Worm (Caenorhabditis elegans) whole organism, L2 larva: ENCODE results near the gene pdhk-2.

Source experiments
- C34F6.9 ChIP-seq: fragments of 150-350 bp; optimal IDR thresholded peaks from 2 replicates; lab custom pipeline; 2014; ENCODE audit warnings: missing biosample characterization, missing genetic modification characterization
- F13H6.1 ChIP-seq: sonication (generic microtip); optimal IDR thresholded peaks from 2 replicates; lab custom pipeline; 2016; ENCODE audit warnings: missing genetic modification characterization, missing compliant biosample characterization
- R02D3.7 ChIP-seq: fragments of 150-350 bp; optimal IDR thresholded peaks from 2 replicates; lab custom pipeline; 2014; ENCODE audit warnings: missing biosample characterization, missing genetic modification characterization
- Y55F3AM.14 ChIP-seq: fragments of 200-800 bp; sonication (Bioruptor generic); optimal IDR thresholded peaks from 2 replicates; lab custom pipeline; 2018; ENCODE audit warnings: mild to moderate bottlenecking, missing genetic modification characterization, missing compliant biosample characterization
- ZK546.5 ChIP-seq: sonication (generic microtip); optimal IDR thresholded peaks from 2 replicates; lab custom pipeline; 2017; ENCODE audit warnings: missing biosample characterization, missing genetic modification characterization
- alr-1 ChIP-seq: fragments of 150-350 bp; optimal IDR thresholded peaks from 2 replicates; lab custom pipeline; 2014; ENCODE audit warnings: missing biosample characterization, missing genetic modification characterization
- aly-2 ChIP-seq: fragments of 150-350 bp; optimal IDR thresholded peaks from 2 replicates; lab custom pipeline; 2014; ENCODE audit warnings: missing biosample characterization, missing genetic modification characterization
- ama-1 ChIP-seq: fragments of 150-350 bp; optimal IDR thresholded peaks from 2 replicates; lab custom pipeline; 2018; ENCODE audit warnings: inconsistent platforms
- blmp-1 ChIP-seq: sonication (generic microtip); optimal IDR thresholded peaks from 2 replicates; lab custom pipeline; 2017; ENCODE audit warnings: missing genetic modification characterization, mild to moderate bottlenecking, missing compliant biosample characterization, antibody characterized with exemption, moderate library complexity; ENCODE audit not compliant: insufficient read depth
- ceh-16 ChIP-seq: fragments of 150-350 bp; optimal IDR thresholded peaks from 2 replicates; lab custom pipeline; 2014; ENCODE audit warnings: missing biosample characterization, missing genetic modification characterization
- ceh-82 ChIP-seq: fragments of 150-350 bp; optimal IDR thresholded peaks from 2 replicates; lab custom pipeline; 2014; ENCODE audit warnings: missing biosample characterization, missing genetic modification characterization
- crh-2 ChIP-seq: sonication (generic microtip); optimal IDR thresholded peaks from 2 replicates; lab custom pipeline; 2017; ENCODE audit warnings: missing biosample characterization, missing genetic modification characterization
- dmd-4 ChIP-seq: sonication (generic microtip); optimal IDR thresholded peaks from 2 replicates; lab custom pipeline; 2017; ENCODE audit warnings: missing biosample characterization, missing genetic modification characterization
- egl-27 ChIP-seq: sonication (generic microtip); optimal IDR thresholded peaks from 3 replicates; lab custom pipeline; 2017; ENCODE audit warnings: missing biosample characterization, missing genetic modification reagents, missing genetic modification characterization
- elt-1 ChIP-seq: fragments of 150-350 bp; optimal IDR thresholded peaks from 2 replicates; lab custom pipeline; 2014; ENCODE audit warnings: missing biosample characterization, missing genetic modification characterization
- elt-3 ChIP-seq: sonication (generic microtip); optimal IDR thresholded peaks from 2 replicates; lab custom pipeline; 2017; ENCODE audit warnings: missing biosample characterization, missing genetic modification characterization
- fos-1 ChIP-seq: fragments of 150-350 bp; optimal IDR thresholded peaks from 2 replicates; lab custom pipeline; 2014; ENCODE audit warnings: missing biosample characterization, missing genetic modification characterization
- gmeb-1 ChIP-seq: fragments of 150-350 bp; optimal IDR thresholded peaks from 2 replicates; lab custom pipeline; 2014; ENCODE audit warnings: missing biosample characterization, missing genetic modification characterization
- lin-11 ChIP-seq: fragments of 150-350 bp; sonication (generic microtip); optimal IDR thresholded peaks from 2 replicates; lab custom pipeline; 2014; ENCODE audit warnings: missing biosample characterization, missing genetic modification characterization, inconsistent platforms, mixed read lengths
- lin-13 ChIP-seq: fragments of 150-350 bp; optimal IDR thresholded peaks from 2 replicates; lab custom pipeline; 2014; ENCODE audit warnings: missing biosample characterization, missing genetic modification reagents, missing genetic modification characterization
- lin-39 ChIP-seq: fragments of 150-350 bp; optimal IDR thresholded peaks from 2 replicates; lab custom pipeline; 2014; ENCODE audit warnings: missing biosample characterization, missing genetic modification reagents, missing genetic modification characterization
- lsy-2 ChIP-seq, 2 experiments: fragments of 150-350 bp in 1 of 2; sonication (generic microtip) in 1 of 2; optimal IDR thresholded peaks; 2 replicates each; lab custom pipeline; 2014 to 2017; ENCODE audit warnings: missing biosample characterization in 2 of 2, missing genetic modification characterization in 2 of 2
- mab-5 ChIP-seq: fragments of 150-350 bp; optimal IDR thresholded peaks from 2 replicates; lab custom pipeline; 2014; ENCODE audit warnings: missing biosample characterization, missing genetic modification characterization
- mbf-1 ChIP-seq: sonication (generic microtip); optimal IDR thresholded peaks from 2 replicates; lab custom pipeline; 2017; ENCODE audit warnings: missing biosample characterization, missing genetic modification characterization
- mdl-1 ChIP-seq, 2 experiments: fragments of 150-350 bp in 1 of 2; sonication (generic microtip) in 1 of 2; optimal IDR thresholded peaks; 2 replicates each; lab custom pipeline; 2017; ENCODE audit warnings: missing biosample characterization in 2 of 2, missing genetic modification characterization in 2 of 2
- nhr-10 ChIP-seq: sonication (generic microtip); optimal IDR thresholded peaks from 2 replicates; lab custom pipeline; 2017; ENCODE audit warnings: missing biosample characterization, missing genetic modification characterization
- nhr-11 ChIP-seq: fragments of 150-350 bp; optimal IDR thresholded peaks from 2 replicates; lab custom pipeline; 2014; ENCODE audit warnings: missing biosample characterization, missing genetic modification characterization
- nhr-12 ChIP-seq: fragments of 150-350 bp; optimal IDR thresholded peaks from 2 replicates; lab custom pipeline; 2014; ENCODE audit warnings: missing biosample characterization, missing genetic modification characterization
- nhr-129 ChIP-seq: fragments of 150-350 bp; optimal IDR thresholded peaks from 2 replicates; lab custom pipeline; 2014; ENCODE audit warnings: missing biosample characterization, missing genetic modification characterization
- nhr-21 ChIP-seq: fragments of 150-350 bp; optimal IDR thresholded peaks from 2 replicates; lab custom pipeline; 2014; ENCODE audit warnings: missing biosample characterization, missing genetic modification characterization
- nhr-23 ChIP-seq: fragments of 150-350 bp; optimal IDR thresholded peaks from 2 replicates; lab custom pipeline; 2014; ENCODE audit warnings: missing biosample characterization, missing genetic modification reagents, missing genetic modification characterization
- nhr-237 ChIP-seq: fragments of 150-350 bp; optimal IDR thresholded peaks from 2 replicates; lab custom pipeline; 2014; ENCODE audit warnings: missing biosample characterization, missing genetic modification characterization
- nhr-25 ChIP-seq: fragments of 150-350 bp; sonication (generic microtip); optimal IDR thresholded peaks from 3 replicates; lab custom pipeline; 2014; ENCODE audit warnings: missing biosample characterization, missing genetic modification characterization
- nhr-6 ChIP-seq: fragments of 150-350 bp; optimal IDR thresholded peaks from 2 replicates; lab custom pipeline; 2014; ENCODE audit warnings: missing biosample characterization, missing genetic modification characterization
- nhr-77 ChIP-seq: fragments of 150-350 bp; optimal IDR thresholded peaks from 2 replicates; lab custom pipeline; 2014; ENCODE audit warnings: missing biosample characterization, missing genetic modification characterization
- peb-1 ChIP-seq: fragments of 150-350 bp; optimal IDR thresholded peaks from 2 replicates; lab custom pipeline; 2014; ENCODE audit warnings: missing biosample characterization, missing genetic modification characterization
- sem-4 ChIP-seq: fragments of 150-350 bp; optimal IDR thresholded peaks from 2 replicates; lab custom pipeline; 2014; ENCODE audit warnings: missing biosample characterization, missing genetic modification reagents, missing genetic modification characterization
- skn-1 ChIP-seq: sonication (generic microtip); optimal IDR thresholded peaks from 2 replicates; lab custom pipeline; 2017; ENCODE audit warnings: missing biosample characterization, missing genetic modification characterization
- sma-3 ChIP-seq: sonication (generic microtip); optimal IDR thresholded peaks from 2 replicates; lab custom pipeline; 2016; ENCODE audit warnings: missing genetic modification reagents, missing genetic modification characterization, missing compliant biosample characterization
- sma-9 ChIP-seq, 2 experiments: fragments of 150-350 bp in 1 of 2; sonication (generic microtip) in 1 of 2; optimal IDR thresholded peaks; 2 replicates each; lab custom pipeline; 2014 to 2016; ENCODE audit warnings: missing genetic modification characterization in 2 of 2, mild to moderate bottlenecking in 1 of 2, missing biosample characterization in 1 of 2, missing compliant biosample characterization in 1 of 2, missing genetic modification reagents in 1 of 2, moderate library complexity in 1 of 2
- snpc-4 ChIP-seq: fragments of 150-350 bp; optimal IDR thresholded peaks from 2 replicates; lab custom pipeline; 2014; ENCODE audit warnings: missing biosample characterization, missing genetic modification characterization
- unc-39 ChIP-seq: fragments of 150-350 bp; optimal IDR thresholded peaks from 2 replicates; lab custom pipeline; 2014; ENCODE audit warnings: missing biosample characterization, missing genetic modification characterization
- unc-55 ChIP-seq: fragments of 150-350 bp; sonication (generic microtip); optimal IDR thresholded peaks from 3 replicates; lab custom pipeline; 2014; ENCODE audit warnings: missing biosample characterization, missing genetic modification reagents, missing genetic modification characterization
- unc-62 ChIP-seq: fragments of 150-350 bp; optimal IDR thresholded peaks from 2 replicates; lab custom pipeline; 2014; ENCODE audit warnings: missing biosample characterization, missing genetic modification reagents, missing genetic modification characterization
- zag-1 ChIP-seq: fragments of 150-350 bp; optimal IDR thresholded peaks from 2 replicates; lab custom pipeline; 2014; ENCODE audit warnings: missing biosample characterization, missing genetic modification characterization
- ztf-1 ChIP-seq: fragments of 200-800 bp; sonication (Bioruptor generic); conservative IDR thresholded peaks from 2 replicates; pipeline ENCODE4 v1.3.6; 2022; ENCODE audit warnings: missing genetic modification characterization, missing compliant biosample characterization
- ztf-11 ChIP-seq: sonication (generic microtip); optimal IDR thresholded peaks from 2 replicates; lab custom pipeline; 2017; ENCODE audit warnings: missing biosample characterization, missing genetic modification characterization
- ztf-4 ChIP-seq: fragments of 150-350 bp; optimal IDR thresholded peaks from 2 replicates; lab custom pipeline; 2014; ENCODE audit warnings: missing biosample characterization, missing genetic modification characterization

The pdhk-2 gene

DNA sequence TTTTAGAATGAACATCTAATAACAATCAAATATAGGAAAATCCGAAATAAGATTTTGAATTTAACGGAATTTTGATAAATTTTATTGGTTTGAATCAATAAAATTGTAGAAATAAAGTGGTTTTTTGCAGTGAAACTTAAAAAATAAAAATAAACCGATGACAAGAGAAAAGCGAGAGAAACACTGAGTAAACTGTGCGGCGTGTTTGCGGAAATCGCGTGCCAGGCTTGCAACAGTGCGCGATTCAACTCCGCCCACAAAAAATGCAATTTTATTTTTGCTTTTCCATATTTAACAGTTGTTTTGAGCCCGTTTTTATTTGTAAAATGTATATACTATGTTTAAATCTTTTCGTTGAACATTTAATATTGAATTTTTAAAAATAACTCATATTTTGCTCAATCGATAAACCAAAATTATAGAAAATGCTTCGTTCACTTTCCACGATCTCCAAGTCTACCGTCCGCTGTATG, 26.7 kb upstream of the pdhk-2 start, which contains the start of gene mtss-1:
Gene mtss-1, plus strand, starts transcription at position 423 of the 473 bp plus-strand sequence.
- no peak for TF ChIP-seq peb-1
- peak; percentile 26 to 67 for TF ChIP-seq lsy-2 (tag; optimal IDR thresholded peaks at IDR 0.05; lab: Kevin White, UChicago)
- peak; percentile 13 for TF ChIP-seq skn-1 (tag; lab: Kevin White, UChicago)
- TF ChIP-seq dmd-4 (tag; lab: Kevin White, UChicago): no peak
- no peak for TF ChIP-seq nhr-237
- TF ChIP-seq R02D3.7: no peak
- no peak for TF ChIP-seq nhr-6
- TF ChIP-seq gmeb-1 (tag; lab: Kevin White, UChicago): peak; percentile 58
- TF ChIP-seq sma-9 (GFP tag; optimal IDR thresholded peaks at IDR 0.05; lab: Kevin White, UChicago): peak; percentile 52
- TF ChIP-seq sma-9 (tag; optimal IDR thresholded peaks at IDR 0.05; lab: Kevin White, UChicago): no peak
- peak; percentile 16 for TF ChIP-seq mbf-1 (tag; lab: Kevin White, UChicago)
- no peak for TF ChIP-seq nhr-77
- no peak for TF ChIP-seq ceh-16
- no peak for TF ChIP-seq elt-3
- TF ChIP-seq Y55F3AM.14 (GFP tag; lab: Kevin White, UChicago): no peak
- no peak for TF ChIP-seq mdl-1 (tag; optimal IDR thresholded peaks at IDR 0.05; lab: Kevin White, UChicago)
- TF ChIP-seq lin-39 (tag; lab: Kevin White, UChicago): no peak
- TF ChIP-seq nhr-10 (tag; lab: Kevin White, UChicago): no peak
- no peak for TF ChIP-seq ztf-11 (tag; lab: Kevin White, UChicago)
- TF ChIP-seq alr-1 (tag; lab: Kevin White, UChicago): no peak
- no peak for TF ChIP-seq nhr-25 (tag; lab: Kevin White, UChicago)
- TF ChIP-seq ama-1 (lab: Kevin White, UChicago): no peak
- TF ChIP-seq nhr-23 (tag; lab: Kevin White, UChicago): no peak
- no peak for TF ChIP-seq sem-4 (tag; lab: Kevin White, UChicago)
- no peak for TF ChIP-seq ceh-82 (tag; lab: Kevin White, UChicago)
- peak; percentile 69 for TF ChIP-seq F13H6.1 (tag; lab: Kevin White, UChicago)
- no peak for TF ChIP-seq aly-2 (tag; lab: Kevin White, UChicago)
- peak; percentile 41 for TF ChIP-seq sma-3 (GFP tag; lab: Kevin White, UChicago)
- TF ChIP-seq elt-1: no peak
- peak; percentile 38 for TF ChIP-seq crh-2 (tag; lab: Kevin White, UChicago)
- no peak for TF ChIP-seq ZK546.5 (tag; lab: Kevin White, UChicago)
- TF ChIP-seq snpc-4 (tag; lab: Kevin White, UChicago): no peak
- TF ChIP-seq zag-1 (tag; lab: Kevin White, UChicago): no peak
- peak; percentile 49 for TF ChIP-seq nhr-129 (tag; lab: Kevin White, UChicago)
- TF ChIP-seq mab-5: peak; percentile 44
- TF ChIP-seq nhr-11 (tag; lab: Kevin White, UChicago): no peak
- no peak for TF ChIP-seq unc-62 (GFP tag; lab: Kevin White, UChicago)
- no peak for TF ChIP-seq ztf-4 (tag; lab: Kevin White, UChicago)
- peak; percentile 73 for TF ChIP-seq unc-55 (GFP tag; lab: Kevin White, UChicago)
- no peak for TF ChIP-seq fos-1 (tag; lab: Kevin White, UChicago)
- peak; percentile 50 for TF ChIP-seq C34F6.9 (tag; lab: Kevin White, UChicago)
- TF ChIP-seq unc-39 (tag; lab: Kevin White, UChicago): no peak
- TF ChIP-seq nhr-21 (tag; lab: Kevin White, UChicago): no peak
- no peak for TF ChIP-seq egl-27
- no peak for TF ChIP-seq ztf-1 (GFP tag; lab: Robert Waterston, UW)
- peak; percentile 1 for TF ChIP-seq blmp-1 (tag; lab: Kevin White, UChicago)
- TF ChIP-seq lin-11 (tag; lab: Kevin White, UChicago): peak; percentile 45
- peak; percentile 48 for TF ChIP-seq lin-13 (GFP tag; lab: Kevin White, UChicago)
- TF ChIP-seq nhr-12 (tag; lab: Kevin White, UChicago): no peak
